Fruit fly (Drosophila melanogaster) whole organism, pupa: Measurements from ENCODE around the gene CG17660.

Experiments used
- CG12605 ChIP-seq: fragments of 200-800 bp; sonication (Bioruptor generic); IDR thresholded peaks from 2 replicates; pipeline ENCODE4 v1.3.6; 2022; ENCODE audit warnings: missing biosample characterization, missing genetic modification characterization
- CG14655 ChIP-seq: fragments of 200-800 bp; sonication (Bioruptor generic); optimal IDR thresholded peaks from 3 replicates; lab custom pipeline; 2017; ENCODE audit warnings: mild to moderate bottlenecking, missing biosample characterization, missing genetic modification reagents, missing genetic modification characterization
- CG15710 ChIP-seq: fragments of 200-800 bp; sonication (Bioruptor generic); optimal IDR thresholded peaks from 2 replicates; lab custom pipeline; 2018; ENCODE audit warnings: missing biosample characterization, mild to moderate bottlenecking, missing genetic modification characterization, moderate library complexity
- CG17806 ChIP-seq: fragments of 200-800 bp; sonication (Bioruptor generic); optimal IDR thresholded peaks from 2 replicates; lab custom pipeline; 2018; ENCODE audit warnings: missing biosample characterization, mild to moderate bottlenecking, missing genetic modification characterization, moderate library complexity
- CG32121 ChIP-seq: fragments of 200-800 bp; sonication (Bioruptor generic); IDR thresholded peaks from 2 replicates; pipeline ENCODE4 v1.3.6; 2022; ENCODE audit warnings: missing biosample characterization, missing genetic modification characterization
- CG4496 ChIP-seq: fragments of 200-800 bp; sonication (Bioruptor generic); IDR thresholded peaks from 3 replicates; pipeline ENCODE4 v1.3.6; 2022; ENCODE audit warnings: missing biosample characterization, missing genetic modification characterization
- CG8301 ChIP-seq: fragments of 200-800 bp; sonication (Bioruptor generic); optimal IDR thresholded peaks from 2 replicates; lab custom pipeline; 2018; ENCODE audit warnings: missing biosample characterization, mild to moderate bottlenecking, missing genetic modification characterization
- CG9948 ChIP-seq: fragments of 200-800 bp; sonication (Bioruptor generic); optimal IDR thresholded peaks from 2 replicates; lab custom pipeline; 2018; ENCODE audit warnings: missing biosample characterization, mild to moderate bottlenecking, missing genetic modification characterization, moderate library complexity
- Ets98B ChIP-seq: fragments of 200-800 bp; sonication (Bioruptor generic); IDR thresholded peaks from 2 replicates; pipeline ENCODE4 v1.3.6; 2022; ENCODE audit warnings: missing biosample characterization, missing genetic modification characterization
- Pif1A ChIP-seq: fragments of 200-800 bp; sonication (Bioruptor generic); optimal IDR thresholded peaks from 3 replicates; lab custom pipeline; 2016; ENCODE audit warnings: missing biosample characterization, missing genetic modification characterization
- Snoo ChIP-seq: fragments of 200-800 bp; sonication (Bioruptor generic); optimal IDR thresholded peaks from 3 replicates; lab custom pipeline; 2017; ENCODE audit warnings: missing biosample characterization, mild to moderate bottlenecking, missing genetic modification characterization, inconsistent platforms
- fd96Ca ChIP-seq: fragments of 200-800 bp; sonication (Bioruptor generic); IDR thresholded peaks from 3 replicates; pipeline ENCODE4 v1.3.6; 2022; ENCODE audit warnings: missing biosample characterization, missing genetic modification characterization
- rn ChIP-seq: fragments of 200-800 bp; sonication (Bioruptor generic); IDR thresholded peaks from 2 replicates; pipeline ENCODE4 v1.3.6; 2022; ENCODE audit warnings: missing biosample characterization, missing genetic modification characterization

DNA sequence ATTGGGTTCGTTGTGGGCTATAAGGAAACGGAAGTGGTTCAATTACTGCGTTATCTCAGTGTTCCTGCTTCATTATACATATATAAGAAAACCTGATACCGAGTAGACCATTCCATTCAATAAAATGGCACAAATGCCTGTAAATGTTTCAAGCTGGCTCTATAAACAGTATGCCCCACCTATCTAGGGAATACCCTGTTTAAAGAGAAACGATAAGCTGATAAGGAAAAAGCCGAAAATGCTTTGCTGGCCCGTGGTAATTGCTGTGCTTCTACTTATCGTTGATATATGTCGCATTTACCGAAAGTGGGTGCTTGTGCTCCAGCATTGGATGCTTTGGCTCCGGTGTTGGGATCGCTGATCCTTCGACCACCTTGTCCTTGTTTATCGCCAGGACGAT is 905 bp downstream of the CG17660 start:
- TF ChIP-seq Snoo (no peak), Ets98B (GFP tag; lab: Robert Waterston, UW) (no peak), CG15710 (tag; lab: Kevin White, UChicago) (no peak), rn (GFP tag; lab: Robert Waterston, UW) (no peak), CG9948 (tag; lab: Kevin White, UChicago) (no peak), CG14655 (GFP tag; lab: Kevin White, UChicago) (no peak), CG8301 (no peak), Pif1A (GFP tag; lab: Kevin White, UChicago) (no peak), CG12605 (no peak), CG4496 (GFP tag; lab: Robert Waterston, UW) (no peak), CG32121 (GFP tag; lab: Robert Waterston, UW) (no peak), CG17806 (no peak), fd96Ca (no peak)
